Worm (Caenorhabditis elegans) whole organism, L2 larva: ENCODE results near the gene str-158.

Source experiments
- F13H6.1 ChIP-seq: sonication (generic microtip); optimal IDR thresholded peaks from 2 replicates; lab custom pipeline; 2016; ENCODE audit warnings: missing genetic modification characterization, missing compliant biosample characterization
- Y55F3AM.14 ChIP-seq: fragments of 200-800 bp; sonication (Bioruptor generic); optimal IDR thresholded peaks from 2 replicates; lab custom pipeline; 2018; ENCODE audit warnings: mild to moderate bottlenecking, missing genetic modification characterization, missing compliant biosample characterization
- ZK546.5 ChIP-seq: sonication (generic microtip); optimal IDR thresholded peaks from 2 replicates; lab custom pipeline; 2017; ENCODE audit warnings: missing biosample characterization, missing genetic modification characterization
- alr-1 ChIP-seq: fragments of 150-350 bp; optimal IDR thresholded peaks from 2 replicates; lab custom pipeline; 2014; ENCODE audit warnings: missing biosample characterization, missing genetic modification characterization
- aly-2 ChIP-seq: fragments of 150-350 bp; optimal IDR thresholded peaks from 2 replicates; lab custom pipeline; 2014; ENCODE audit warnings: missing biosample characterization, missing genetic modification characterization
- ama-1 ChIP-seq: fragments of 150-350 bp; optimal IDR thresholded peaks from 2 replicates; lab custom pipeline; 2018; ENCODE audit warnings: inconsistent platforms
- blmp-1 ChIP-seq: sonication (generic microtip); optimal IDR thresholded peaks from 2 replicates; lab custom pipeline; 2017; ENCODE audit warnings: missing genetic modification characterization, mild to moderate bottlenecking, missing compliant biosample characterization, antibody characterized with exemption, moderate library complexity; ENCODE audit not compliant: insufficient read depth
- crh-2 ChIP-seq: sonication (generic microtip); optimal IDR thresholded peaks from 2 replicates; lab custom pipeline; 2017; ENCODE audit warnings: missing biosample characterization, missing genetic modification characterization
- dmd-4 ChIP-seq: sonication (generic microtip); optimal IDR thresholded peaks from 2 replicates; lab custom pipeline; 2017; ENCODE audit warnings: missing biosample characterization, missing genetic modification characterization
- elt-1 ChIP-seq: fragments of 150-350 bp; optimal IDR thresholded peaks from 2 replicates; lab custom pipeline; 2014; ENCODE audit warnings: missing biosample characterization, missing genetic modification characterization
- elt-3 ChIP-seq: sonication (generic microtip); optimal IDR thresholded peaks from 2 replicates; lab custom pipeline; 2017; ENCODE audit warnings: missing biosample characterization, missing genetic modification characterization
- gmeb-1 ChIP-seq: fragments of 150-350 bp; optimal IDR thresholded peaks from 2 replicates; lab custom pipeline; 2014; ENCODE audit warnings: missing biosample characterization, missing genetic modification characterization
- lin-13 ChIP-seq: fragments of 150-350 bp; optimal IDR thresholded peaks from 2 replicates; lab custom pipeline; 2014; ENCODE audit warnings: missing biosample characterization, missing genetic modification reagents, missing genetic modification characterization
- lin-39 ChIP-seq: fragments of 150-350 bp; optimal IDR thresholded peaks from 2 replicates; lab custom pipeline; 2014; ENCODE audit warnings: missing biosample characterization, missing genetic modification reagents, missing genetic modification characterization
- lsy-2 ChIP-seq, 2 experiments: fragments of 150-350 bp in 1 of 2; sonication (generic microtip) in 1 of 2; optimal IDR thresholded peaks; 2 replicates each; lab custom pipeline; 2014 to 2017; ENCODE audit warnings: missing biosample characterization in 2 of 2, missing genetic modification characterization in 2 of 2
- mdl-1 ChIP-seq, 2 experiments: fragments of 150-350 bp in 1 of 2; sonication (generic microtip) in 1 of 2; optimal IDR thresholded peaks; 2 replicates each; lab custom pipeline; 2017; ENCODE audit warnings: missing biosample characterization in 2 of 2, missing genetic modification characterization in 2 of 2
- nhr-11 ChIP-seq: fragments of 150-350 bp; optimal IDR thresholded peaks from 2 replicates; lab custom pipeline; 2014; ENCODE audit warnings: missing biosample characterization, missing genetic modification characterization
- nhr-12 ChIP-seq: fragments of 150-350 bp; optimal IDR thresholded peaks from 2 replicates; lab custom pipeline; 2014; ENCODE audit warnings: missing biosample characterization, missing genetic modification characterization
- nhr-129 ChIP-seq: fragments of 150-350 bp; optimal IDR thresholded peaks from 2 replicates; lab custom pipeline; 2014; ENCODE audit warnings: missing biosample characterization, missing genetic modification characterization
- nhr-21 ChIP-seq: fragments of 150-350 bp; optimal IDR thresholded peaks from 2 replicates; lab custom pipeline; 2014; ENCODE audit warnings: missing biosample characterization, missing genetic modification characterization
- nhr-23 ChIP-seq: fragments of 150-350 bp; optimal IDR thresholded peaks from 2 replicates; lab custom pipeline; 2014; ENCODE audit warnings: missing biosample characterization, missing genetic modification reagents, missing genetic modification characterization
- nhr-237 ChIP-seq: fragments of 150-350 bp; optimal IDR thresholded peaks from 2 replicates; lab custom pipeline; 2014; ENCODE audit warnings: missing biosample characterization, missing genetic modification characterization
- nhr-77 ChIP-seq: fragments of 150-350 bp; optimal IDR thresholded peaks from 2 replicates; lab custom pipeline; 2014; ENCODE audit warnings: missing biosample characterization, missing genetic modification characterization
- sma-3 ChIP-seq: sonication (generic microtip); optimal IDR thresholded peaks from 2 replicates; lab custom pipeline; 2016; ENCODE audit warnings: missing genetic modification reagents, missing genetic modification characterization, missing compliant biosample characterization
- sma-9 ChIP-seq, 2 experiments: fragments of 150-350 bp in 1 of 2; sonication (generic microtip) in 1 of 2; optimal IDR thresholded peaks; 2 replicates each; lab custom pipeline; 2014 to 2016; ENCODE audit warnings: missing genetic modification characterization in 2 of 2, mild to moderate bottlenecking in 1 of 2, missing biosample characterization in 1 of 2, missing compliant biosample characterization in 1 of 2, missing genetic modification reagents in 1 of 2, moderate library complexity in 1 of 2
- snpc-4 ChIP-seq: fragments of 150-350 bp; optimal IDR thresholded peaks from 2 replicates; lab custom pipeline; 2014; ENCODE audit warnings: missing biosample characterization, missing genetic modification characterization
- unc-39 ChIP-seq: fragments of 150-350 bp; optimal IDR thresholded peaks from 2 replicates; lab custom pipeline; 2014; ENCODE audit warnings: missing biosample characterization, missing genetic modification characterization
- unc-55 ChIP-seq: fragments of 150-350 bp; sonication (generic microtip); optimal IDR thresholded peaks from 3 replicates; lab custom pipeline; 2014; ENCODE audit warnings: missing biosample characterization, missing genetic modification reagents, missing genetic modification characterization
- zag-1 ChIP-seq: fragments of 150-350 bp; optimal IDR thresholded peaks from 2 replicates; lab custom pipeline; 2014; ENCODE audit warnings: missing biosample characterization, missing genetic modification characterization
- ztf-11 ChIP-seq: sonication (generic microtip); optimal IDR thresholded peaks from 2 replicates; lab custom pipeline; 2017; ENCODE audit warnings: missing biosample characterization, missing genetic modification characterization
- ztf-4 ChIP-seq: fragments of 150-350 bp; optimal IDR thresholded peaks from 2 replicates; lab custom pipeline; 2014; ENCODE audit warnings: missing biosample characterization, missing genetic modification characterization

Gene str-158

ce11 chrIV:4889613-4890012, 28.3 kb upstream of the str-158 start, which contains the start of gene sgnh-1:
sgnh-1 (plus strand) TSS chrIV:4889913.
- TF ChIP-seq unc-55 (no peak), lin-13 (GFP tag; lab: Kevin White, UChicago) (no peak), lsy-2 (tag; optimal IDR thresholded peaks at IDR 0.05; lab: Kevin White, UChicago) (no peak), nhr-77 (no peak), F13H6.1 (no peak)

- TF ChIP-seq unc-55 (no peak), ztf-4 (tag; lab: Kevin White, UChicago) (no peak), nhr-129 (tag; lab: Kevin White, UChicago) (no peak), dmd-4 (no peak), blmp-1 (tag; lab: Kevin White, UChicago) (no peak), nhr-11 (tag; lab: Kevin White, UChicago) (no peak), nhr-12 (tag; lab: Kevin White, UChicago) (no peak)
Observed at ce11 chrIV:4890543-4890942, 27.3 kb upstream of the str-158 start, which contains the start of gene T08B6.9. T08B6.9 (plus strand) TSS chrIV:4890843.

DNA sequence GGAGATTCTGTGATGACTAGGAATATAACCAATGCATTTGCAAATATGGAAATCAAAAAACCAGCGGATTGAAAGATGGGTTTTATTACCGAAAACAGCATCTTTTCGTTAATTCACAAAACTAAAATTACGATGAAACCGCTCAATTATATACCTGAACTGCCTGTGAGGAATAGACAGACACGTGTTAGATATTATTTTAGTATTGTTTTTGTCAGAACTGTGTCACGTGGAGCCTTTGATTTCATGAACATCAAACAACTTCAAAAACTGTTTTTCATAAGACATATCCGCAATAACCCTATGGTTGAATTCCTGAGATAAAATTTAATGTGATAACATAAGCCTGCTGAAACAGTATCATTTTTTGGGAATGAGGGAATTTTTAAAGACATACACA, 13.9 kb upstream of the str-158 start, which contains the start of gene str-161:
TSS of gene str-161 (minus strand) at position 101 of the 400 bp plus-strand sequence.
- TF ChIP-seq elt-3 (tag; lab: Kevin White, UChicago) (no peak), sma-3 (no peak), nhr-129 (tag; lab: Kevin White, UChicago) (no peak), crh-2 (tag; lab: Kevin White, UChicago) (no peak), mdl-1 (tag; optimal IDR thresholded peaks at IDR 0.05; lab: Kevin White, UChicago) (no peak), ZK546.5 (tag; lab: Kevin White, UChicago) (no peak), lsy-2 (tag; optimal IDR thresholded peaks at IDR 0.05; lab: Kevin White, UChicago) (no peak), zag-1 (tag; lab: Kevin White, UChicago) (no peak), lin-13 (GFP tag; lab: Kevin White, UChicago) (no peak), blmp-1 (tag; lab: Kevin White, UChicago) (no peak), nhr-21 (tag; lab: Kevin White, UChicago) (no peak), elt-1 (tag; lab: Kevin White, UChicago) (no peak), sma-9 (GFP tag; optimal IDR thresholded peaks at IDR 0.05; lab: Kevin White, UChicago) (no peak), sma-9 (tag; optimal IDR thresholded peaks at IDR 0.05; lab: Kevin White, UChicago) (no peak), alr-1 (tag; lab: Kevin White, UChicago) (no peak)
- TF ChIP-seq, all 48 proteins: peak for 0

- TF ChIP-seq ama-1 (lab: Kevin White, UChicago) (no peak), lin-39 (no peak), snpc-4 (tag; lab: Kevin White, UChicago) (no peak)
- TF ChIP-seq, all 48 proteins: peak for 0
Observed at ce11 chrIV:4905645-4906135, 12.2 kb upstream of the str-158 start, which contains the start of gene T08B6.4. T08B6.4 (plus strand) TSS chrIV:4905695.

- TF ChIP-seq Y55F3AM.14 (GFP tag; lab: Kevin White, UChicago), result no peak
- TF ChIP-seq alr-1 (tag; lab: Kevin White, UChicago), result no peak
- TF ChIP-seq aly-2, result no peak
- TF ChIP-seq crh-2 (tag; lab: Kevin White, UChicago), result no peak
- no peak for TF ChIP-seq nhr-129 (tag; lab: Kevin White, UChicago)
- TF ChIP-seq snpc-4 (tag; lab: Kevin White, UChicago), result no peak
- no peak for TF ChIP-seq unc-39 (tag; lab: Kevin White, UChicago)
- no peak for TF ChIP-seq dmd-4
- no peak for TF ChIP-seq lin-13 (GFP tag; lab: Kevin White, UChicago)
Observed at ce11 chrIV:4909039-4909438, 8.8 kb upstream of the str-158 start, which contains the start of gene str-159. str-159 (plus strand) TSS chrIV:4909339.

DNA sequence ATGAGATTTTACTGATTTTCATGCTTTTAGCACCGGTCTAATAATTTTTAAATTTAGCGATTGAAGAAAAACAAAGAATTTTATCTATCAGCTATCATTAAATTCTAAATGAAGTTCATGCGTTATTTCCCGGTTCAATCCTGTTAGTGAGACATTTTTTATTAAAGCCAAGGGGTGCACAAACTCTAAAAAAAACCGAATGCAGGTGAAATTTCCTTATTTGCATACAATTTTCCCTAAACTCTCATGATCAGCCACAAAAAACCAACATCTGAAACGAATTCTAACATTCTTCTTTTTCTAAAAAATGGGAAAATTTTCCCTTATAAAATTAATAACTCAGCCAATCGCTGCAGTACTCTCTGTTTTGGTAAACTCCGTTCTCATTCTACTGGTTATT, 4.8 kb upstream of the str-158 start, which contains the start of gene str-156:
TSS of gene str-156 (plus strand) at position 301 of the 400 bp plus-strand sequence.
- TF ChIP-seq gmeb-1 (tag; lab: Kevin White, UChicago), result no peak
- TF ChIP-seq lin-13 (GFP tag; lab: Kevin White, UChicago), result no peak
- TF ChIP-seq ztf-11 (tag; lab: Kevin White, UChicago), result no peak
- TF ChIP-seq elt-1 (tag; lab: Kevin White, UChicago), result no peak
- TF ChIP-seq snpc-4 (tag; lab: Kevin White, UChicago), result no peak
- TF ChIP-seq nhr-23, result no peak
- TF ChIP-seq nhr-237 (tag; lab: Kevin White, UChicago), result no peak
- no peak for TF ChIP-seq nhr-77
